Fruit fly (Drosophila melanogaster): ENCODE results near the gene CG9368.

Gene CG9368

DNA sequence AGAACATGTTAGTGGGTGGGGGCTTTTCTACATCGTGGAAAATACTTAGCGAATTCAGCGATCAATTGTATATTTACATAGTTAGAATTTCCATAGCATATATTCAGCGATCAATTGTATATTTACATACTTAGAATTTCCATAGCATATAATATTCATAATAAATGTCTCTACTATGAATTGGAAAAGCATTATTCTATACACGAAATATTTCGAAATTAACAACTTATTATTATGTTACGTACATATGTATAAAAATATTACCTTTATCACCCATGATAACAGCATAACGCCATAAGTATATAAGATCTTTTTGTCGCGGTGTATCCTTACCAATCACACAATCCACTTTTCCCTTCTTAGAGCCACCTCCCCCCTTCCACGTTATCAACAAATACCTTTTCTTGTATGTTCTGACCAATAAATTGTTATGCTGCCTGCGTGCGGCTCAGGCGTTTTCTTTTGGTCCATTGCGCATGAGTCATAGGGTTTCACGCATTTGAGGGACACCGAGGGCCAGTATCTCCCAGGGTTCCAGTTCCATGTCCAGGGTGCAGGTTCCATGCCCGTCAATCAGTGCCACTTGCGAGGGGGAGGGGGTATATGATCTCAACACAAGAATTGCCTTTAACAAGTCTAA is 35.5 kb downstream of the CG9368 start:
- TF ChIP-seq Dp (GFP tag; optimal IDR thresholded peaks at IDR 0.05) (no peak), CG31224 (GFP tag; IDR thresholded peaks at IDR 0.05) (no peak), prd (optimal IDR thresholded peaks at IDR 0.05) (no peak), prd (GFP tag; IDR thresholded peaks at IDR 0.05) (peak; percentile 78), CG8388 (GFP tag; optimal IDR thresholded peaks at IDR 0.05) (peak; percentile 51), slou (GFP tag; optimal IDR thresholded peaks at IDR 0.05) (no peak), kni (GFP tag; optimal IDR thresholded peaks at IDR 0.05) (peak; percentile 68), CG8089 (GFP tag; optimal IDR thresholded peaks at IDR 0.05) (no peak), h (optimal IDR thresholded peaks at IDR 0.05) (no peak), CG12104 (GFP tag; optimal IDR thresholded peaks at IDR 0.05) (peak; percentile 6), Oli (tag; optimal IDR thresholded peaks at IDR 0.05) (peak; percentile 55), inv (GFP tag; IDR thresholded peaks at IDR 0.05; ENCODE audit: partially characterized antibody) (no peak), jigr1 (GFP tag; IDR thresholded peaks at IDR 0.05) (no peak), emc (GFP tag; optimal IDR thresholded peaks at IDR 0.05) (no peak), CG4360 (GFP tag; IDR thresholded peaks at IDR 0.05) (no peak), pb (GFP tag; optimal IDR thresholded peaks at IDR 0.05) (no peak), CG7556 (GFP tag; optimal IDR thresholded peaks at IDR 0.05) (peak; percentile 77), CG7357 (GFP tag; IDR thresholded peaks at IDR 0.05) (no peak), da (GFP tag; optimal IDR thresholded peaks at IDR 0.05) (no peak), bsh (GFP tag; optimal IDR thresholded peaks at IDR 0.05) (peak in 1 of 2 experiments; percentile 75), CG12236 (GFP tag; optimal IDR thresholded peaks at IDR 0.05) (no peak), CG2875 (GFP tag; optimal IDR thresholded peaks at IDR 0.05) (peak; percentile 31), CG9727 (GFP tag; optimal IDR thresholded peaks at IDR 0.05) (peak; percentile 91), slp2 (GFP tag; optimal IDR thresholded peaks at IDR 0.05) (no peak), Blimp-1 (GFP tag; optimal IDR thresholded peaks at IDR 0.05) (peak; percentile 61), nerfin-2 (GFP tag; IDR thresholded peaks at IDR 0.05; ENCODE audit: partially characterized antibody) (no peak), kah (GFP tag; optimal IDR thresholded peaks at IDR 0.05) (no peak), btn (GFP tag; optimal IDR thresholded peaks at IDR 0.05) (no peak), Oaz (GFP tag; IDR thresholded peaks at IDR 0.05) (no peak), CG11456 (GFP tag; IDR thresholded peaks at IDR 0.05) (no peak), Lhr (GFP tag; optimal IDR thresholded peaks at IDR 0.05) (peak; percentile 36), fu2 (GFP tag; optimal IDR thresholded peaks at IDR 0.05) (no peak), CG9797 (GFP tag; optimal IDR thresholded peaks at IDR 0.05) (no peak), CG11504 (tag; optimal IDR thresholded peaks at IDR 0.05) (peak; percentile 47), CG11093 (GFP tag; IDR thresholded peaks at IDR 0.05) (no peak), CG8290 (GFP tag; optimal IDR thresholded peaks at IDR 0.05) (peak; percentile 61), CG8290 (tag; optimal IDR thresholded peaks at IDR 0.05) (peak in 1 of 2 experiments; percentile 56), oc (tag; optimal IDR thresholded peaks at IDR 0.05) (peak; percentile 1), exex (tag; optimal IDR thresholded peaks at IDR 0.05) (no peak), HLH54F (GFP tag; optimal IDR thresholded peaks at IDR 0.05) (no peak), Hand (GFP tag; optimal IDR thresholded peaks at IDR 0.05) (no peak), vvl (GFP tag; IDR thresholded peaks at IDR 0.05) (no peak), Nf-YA (GFP tag; IDR thresholded peaks at IDR 0.05) (no peak), Hey (tag; optimal IDR thresholded peaks at IDR 0.05) (no peak), insv (GFP tag; optimal IDR thresholded peaks at IDR 0.05) (peak in 1 of 2 experiments; percentile 31), CG1792 (GFP tag; optimal IDR thresholded peaks at IDR 0.05) (no peak), HmgZ (tag; optimal IDR thresholded peaks at IDR 0.05) (no peak), CG3407 (GFP tag; optimal IDR thresholded peaks at IDR 0.05) (peak; percentile 21), MBD-R2 (GFP tag; IDR thresholded peaks at IDR 0.05) (no peak), sqz (GFP tag; optimal IDR thresholded peaks at IDR 0.05) (peak; percentile 23), CG10959 (GFP tag; IDR thresholded peaks at IDR 0.05) (no peak)
